Fruit fly (Drosophila melanogaster): Measurements from ENCODE around the gene ERp44.

ERp44 gene

DNA sequence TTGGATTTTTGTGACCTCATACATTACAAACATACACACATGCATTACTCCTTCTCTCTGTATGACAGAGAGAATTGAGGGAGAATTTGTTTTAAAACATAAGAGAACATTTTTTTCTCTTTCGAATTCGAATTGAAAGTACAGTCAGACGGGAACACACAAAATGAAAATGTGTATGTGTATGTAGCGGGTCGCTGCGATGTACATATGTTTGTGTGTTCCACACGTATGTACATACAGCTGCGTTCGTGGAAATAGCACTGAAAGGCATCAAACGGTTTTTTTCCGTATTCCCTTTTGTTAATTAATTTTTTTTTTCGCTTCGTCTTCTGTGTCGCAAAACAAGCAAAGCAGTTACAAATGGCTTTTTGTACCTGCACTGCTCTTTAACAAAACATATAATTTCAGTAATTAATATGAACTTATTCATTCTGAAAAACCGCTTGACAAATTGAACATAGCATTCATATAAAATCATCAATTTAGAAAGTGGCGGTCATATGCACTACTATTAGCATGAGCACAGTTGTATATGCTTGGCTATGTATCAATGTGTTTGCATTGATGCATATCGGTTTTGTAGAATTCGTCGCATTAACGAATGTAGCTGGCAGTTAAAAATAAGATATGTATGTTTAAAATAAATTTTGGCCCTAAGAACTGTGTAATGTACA is 35.2 kb upstream of the ERp44 start (continued):
- TF ChIP-seq jigr1 (GFP tag; IDR thresholded peaks at IDR 0.05), result peak; percentile 86
- TF ChIP-seq Nf-YA (GFP tag; IDR thresholded peaks at IDR 0.05), result peak; percentile 86
- TF ChIP-seq CG16863 (GFP tag; optimal IDR thresholded peaks at IDR 0.05), result peak; percentile 96
- peak; percentile 93 for TF ChIP-seq tin (GFP tag; optimal IDR thresholded peaks at IDR 0.05)
- peak; percentile 97 for TF ChIP-seq Meics (GFP tag; optimal IDR thresholded peaks at IDR 0.05)
- TF ChIP-seq CG12769 (tag; optimal IDR thresholded peaks at IDR 0.05), result peak; percentile 93
- TF ChIP-seq CG3995 (GFP tag; optimal IDR thresholded peaks at IDR 0.05), result peak; percentile 69
- TF ChIP-seq ssp (GFP tag; IDR thresholded peaks at IDR 0.05), result peak; percentile 80
- peak; percentile 92 for TF ChIP-seq btn (GFP tag; optimal IDR thresholded peaks at IDR 0.05)
- peak; percentile 89 for TF ChIP-seq CG10274 (GFP tag; optimal IDR thresholded peaks at IDR 0.05)
- peak; percentile 64; the same call in 1 of the 2 replicates for TF ChIP-seq CG4360 (GFP tag; IDR thresholded peaks at IDR 0.05)
- no peak; the same call in none of the 2 replicates for TF ChIP-seq Poxn (GFP tag; IDR thresholded peaks at IDR 0.05)
- peak; percentile 90 for TF ChIP-seq Mrtf (GFP tag; IDR thresholded peaks at IDR 0.05)
- TF ChIP-seq Atf6 (GFP tag; IDR thresholded peaks at IDR 0.05), result peak; percentile 94
- TF ChIP-seq Rx (GFP tag; IDR thresholded peaks at IDR 0.05), result peak; percentile 85
- peak; percentile 98 for TF ChIP-seq CG9727 (GFP tag; optimal IDR thresholded peaks at IDR 0.05)
- TF ChIP-seq luna (GFP tag; optimal IDR thresholded peaks at IDR 0.05), result peak; percentile 87
- TF ChIP-seq onecut (GFP tag; IDR thresholded peaks at IDR 0.05), result peak; percentile 90
- peak; percentile 89 for TF ChIP-seq Fer2 (tag; optimal IDR thresholded peaks at IDR 0.05)
- TF ChIP-seq gcm (GFP tag; optimal IDR thresholded peaks at IDR 0.05), result peak; percentile 96
- peak; percentile 83 for TF ChIP-seq CG5245 (GFP tag; optimal IDR thresholded peaks at IDR 0.05)
- peak; percentile 62 for TF ChIP-seq Kr (GFP tag; optimal IDR thresholded peaks at IDR 0.05)
- peak; percentile 95 for TF ChIP-seq D19A (tag; optimal IDR thresholded peaks at IDR 0.05)
- TF ChIP-seq ara (GFP tag; IDR thresholded peaks at IDR 0.05), result peak; percentile 92
- peak; percentile 92 for TF ChIP-seq CG30431 (GFP tag; optimal IDR thresholded peaks at IDR 0.05)
- peak; percentile 83 for TF ChIP-seq Oaz (GFP tag; IDR thresholded peaks at IDR 0.05)
- peak; percentile 93 for TF ChIP-seq vvl (GFP tag; IDR thresholded peaks at IDR 0.05)
- TF ChIP-seq schlank (tag; optimal IDR thresholded peaks at IDR 0.05), result peak; percentile 90
- peak; percentile 70 for TF ChIP-seq Ravus (GFP tag; IDR thresholded peaks at IDR 0.05)
- TF ChIP-seq GATAe (GFP tag; conservative IDR thresholded peaks at IDR 0.05), result peak; percentile 60
- peak; percentile 96 for TF ChIP-seq CG12219 (GFP tag; optimal IDR thresholded peaks at IDR 0.05)
- peak; percentile 94 for TF ChIP-seq Atf-2 (GFP tag; optimal IDR thresholded peaks at IDR 0.05)
- peak; percentile 67 for TF ChIP-seq CTCF (GFP tag; optimal IDR thresholded peaks at IDR 0.05)
- TF ChIP-seq Dfd (GFP tag; optimal IDR thresholded peaks at IDR 0.05), result no peak
- peak; percentile 88 for TF ChIP-seq Vsx1 (GFP tag; optimal IDR thresholded peaks at IDR 0.05)
- TF ChIP-seq NC2α (GFP tag; optimal IDR thresholded peaks at IDR 0.05), result peak; percentile 92
- peak; percentile 97 for TF ChIP-seq org-1 (GFP tag; optimal IDR thresholded peaks at IDR 0.05)
- peak; percentile 94 for TF ChIP-seq salm (tag; optimal IDR thresholded peaks at IDR 0.05)
- TF ChIP-seq CG7839 (tag; optimal IDR thresholded peaks at IDR 0.05), result peak; percentile 98
- TF ChIP-seq danr (GFP tag; IDR thresholded peaks at IDR 0.05), result peak; percentile 90
- peak; percentile 94 for TF ChIP-seq CrebB (tag; optimal IDR thresholded peaks at IDR 0.05)
- peak; percentile 94 for TF ChIP-seq twi (tag; optimal IDR thresholded peaks at IDR 0.05)
- peak; percentile 67; the same call in 1 of the 3 replicates for TF ChIP-seq C15 (GFP tag; IDR thresholded peaks at IDR 0.05)
- TF ChIP-seq grn (GFP tag; optimal IDR thresholded peaks at IDR 0.05), result peak; percentile 91
- TF ChIP-seq CG1647 (GFP tag; optimal IDR thresholded peaks at IDR 0.05), result peak; percentile 92
- peak; percentile 86 for TF ChIP-seq Nf-YB (GFP tag; optimal IDR thresholded peaks at IDR 0.05)
- peak; percentile 79 for TF ChIP-seq H2.0 (GFP tag; IDR thresholded peaks at IDR 0.05)

Measured in whole organism, embryonic.